Worm (Caenorhabditis elegans) whole organism, L4 larva: Measurements from ENCODE around the gene zzz-1.

Experiments
- D1046.2 ChIP-seq: fragments of 200-800 bp; sonication (Bioruptor generic); IDR thresholded peaks from 2 replicates; pipeline ENCODE4 v1.3.6; 2022; ENCODE audit warnings: missing genetic modification characterization, missing compliant biosample characterization
- F10B5.3 ChIP-seq: sonication (generic microtip); optimal IDR thresholded peaks from 2 replicates; lab custom pipeline; 2016; ENCODE audit warnings: mild to moderate bottlenecking, missing genetic modification characterization, missing compliant biosample characterization
- T20F7.1 ChIP-seq: fragments of 200-800 bp; sonication (Bioruptor generic); optimal IDR thresholded peaks from 2 replicates; lab custom pipeline; 2018; ENCODE audit warnings: mild to moderate bottlenecking, missing genetic modification characterization, missing compliant biosample characterization
- Y105C5A.15 ChIP-seq: fragments of 200-800 bp; sonication (Bioruptor generic); IDR thresholded peaks from 2 replicates; pipeline ENCODE4 v1.3.6; 2022; ENCODE audit warnings: missing genetic modification characterization, missing compliant biosample characterization
- Y75B8A.6 ChIP-seq: fragments of 200-800 bp; sonication (Bioruptor generic); IDR thresholded peaks from 2 replicates; pipeline ENCODE4 v1.3.6; 2022; ENCODE audit warnings: missing genetic modification reagents, missing genetic modification characterization, missing compliant biosample characterization
- arid-1 ChIP-seq: fragments of 200-800 bp; sonication (Bioruptor generic); conservative IDR thresholded peaks from 2 replicates; pipeline ENCODE4 v1.3.6; 2022; ENCODE audit warnings: missing genetic modification reagents, missing genetic modification characterization, missing compliant biosample characterization
- attf-4 ChIP-seq: sonication (generic microtip); optimal IDR thresholded peaks from 3 replicates; lab custom pipeline; 2017; ENCODE audit warnings: missing biosample characterization, missing genetic modification characterization
- ceh-20 ChIP-seq: fragments of 200-800 bp; sonication (Bioruptor generic); IDR thresholded peaks from 2 replicates; pipeline ENCODE4 v1.3.6; 2022; ENCODE audit warnings: missing genetic modification reagents, missing genetic modification characterization, missing compliant biosample characterization
- ceh-28 ChIP-seq: fragments of 150-350 bp; optimal IDR thresholded peaks from 2 replicates; lab custom pipeline; 2014; ENCODE audit warnings: missing biosample characterization, missing genetic modification reagents, missing genetic modification characterization
- ceh-32 ChIP-seq: sonication (generic microtip); optimal IDR thresholded peaks from 2 replicates; lab custom pipeline; 2016; ENCODE audit warnings: mild to moderate bottlenecking, missing genetic modification characterization, missing compliant biosample characterization; ENCODE audit not compliant: poor library complexity
- cey-2 ChIP-seq: sonication (generic microtip); optimal IDR thresholded peaks from 3 replicates; lab custom pipeline; 2017; ENCODE audit warnings: missing genetic modification characterization, mild to moderate bottlenecking, missing compliant biosample characterization, antibody characterized with exemption, borderline replicate concordance; ENCODE audit not compliant: insufficient read depth
- ctbp-1 ChIP-seq: fragments of 200-800 bp; sonication (Bioruptor generic); IDR thresholded peaks from 2 replicates; pipeline ENCODE4 v1.3.6; 2022; ENCODE audit warnings: missing genetic modification reagents, missing genetic modification characterization, missing compliant biosample characterization
- daf-8 ChIP-seq: fragments of 200-800 bp; sonication (Bioruptor generic); IDR thresholded peaks from 2 replicates; pipeline ENCODE4 v1.3.6; 2022; ENCODE audit warnings: missing genetic modification characterization, missing compliant biosample characterization
- dmd-6 ChIP-seq: fragments of 200-800 bp; sonication (Bioruptor generic); IDR thresholded peaks from 2 replicates; pipeline ENCODE4 v1.3.6; 2022; ENCODE audit warnings: missing genetic modification reagents, missing genetic modification characterization, missing compliant biosample characterization
- dpl-1 ChIP-seq: fragments of 150-350 bp; optimal IDR thresholded peaks from 2 replicates; lab custom pipeline; 2014; ENCODE audit warnings: missing biosample characterization, missing genetic modification reagents, missing genetic modification characterization
- dve-1 ChIP-seq: sonication (generic microtip); optimal IDR thresholded peaks from 2 replicates; lab custom pipeline; 2017; ENCODE audit warnings: antibody characterized with exemption, mild to moderate bottlenecking, missing genetic modification characterization, missing compliant biosample characterization; ENCODE audit not compliant: insufficient read depth
- fkh-10 ChIP-seq: fragments of 150-350 bp; optimal IDR thresholded peaks from 2 replicates; lab custom pipeline; 2014; ENCODE audit warnings: missing biosample characterization, missing genetic modification reagents, missing genetic modification characterization
- gei-8 ChIP-seq: fragments of 200-800 bp; sonication (Bioruptor generic); optimal IDR thresholded peaks from 2 replicates; lab custom pipeline; 2018; ENCODE audit warnings: mild to moderate bottlenecking, missing genetic modification characterization, missing compliant biosample characterization
- hlh-11 ChIP-seq: fragments of 200-800 bp; sonication (Bioruptor generic); optimal IDR thresholded peaks from 2 replicates; lab custom pipeline; 2018; ENCODE audit warnings: mild to moderate bottlenecking, missing genetic modification characterization, missing compliant biosample characterization
- hlh-30 ChIP-seq: sonication (generic microtip); optimal IDR thresholded peaks from 2 replicates; lab custom pipeline; 2017; ENCODE audit warnings: antibody characterized with exemption, mild to moderate bottlenecking, missing genetic modification characterization, missing compliant biosample characterization; ENCODE audit not compliant: insufficient read depth
- jun-1 ChIP-seq: fragments of 150-350 bp; optimal IDR thresholded peaks from 2 replicates; lab custom pipeline; 2014; ENCODE audit warnings: missing biosample characterization, missing genetic modification reagents, missing genetic modification characterization
- lin-1 ChIP-seq: fragments of 200-800 bp; sonication (Bioruptor generic); IDR thresholded peaks from 2 replicates; pipeline ENCODE4 v1.3.6; 2022; ENCODE audit warnings: missing genetic modification reagents, missing genetic modification characterization, missing compliant biosample characterization
- lin-38 ChIP-seq: fragments of 200-800 bp; sonication (Bioruptor generic); IDR thresholded peaks from 2 replicates; pipeline ENCODE4 v1.3.6; 2022; ENCODE audit warnings: missing genetic modification reagents, missing genetic modification characterization, missing compliant biosample characterization
- lir-3 ChIP-seq: sonication (generic microtip); optimal IDR thresholded peaks from 2 replicates; lab custom pipeline; 2016; ENCODE audit warnings: mild to moderate bottlenecking, missing genetic modification characterization, missing compliant biosample characterization
- mdl-1 ChIP-seq, 2 experiments: fragments of 150-350 bp in 1 of 2; sonication (generic microtip) in 1 of 2; optimal IDR thresholded peaks; 2 replicates each; lab custom pipeline; 2014 to 2017; ENCODE audit warnings: missing biosample characterization in 2 of 2, missing genetic modification characterization in 2 of 2
- mdt-29 ChIP-seq: fragments of 200-800 bp; sonication (Bioruptor generic); IDR thresholded peaks from 2 replicates; pipeline ENCODE4 v1.3.6; 2022; ENCODE audit warnings: missing genetic modification reagents, missing genetic modification characterization, missing compliant biosample characterization
- mep-1 ChIP-seq: fragments of 150-350 bp; sonication (generic microtip); optimal IDR thresholded peaks from 3 replicates; lab custom pipeline; 2014; ENCODE audit warnings: missing biosample characterization, missing genetic modification characterization
- mxl-2 ChIP-seq: fragments of 200-800 bp; sonication (Bioruptor generic); conservative IDR thresholded peaks from 2 replicates; pipeline ENCODE4 v1.3.6; 2022; ENCODE audit warnings: missing genetic modification reagents, missing genetic modification characterization, missing compliant biosample characterization
- mxl-3 ChIP-seq: fragments of 200-800 bp; sonication (Bioruptor generic); optimal IDR thresholded peaks from 2 replicates; lab custom pipeline; 2018; ENCODE audit warnings: mild to moderate bottlenecking, missing genetic modification characterization, missing compliant biosample characterization
- nhr-11 ChIP-seq: fragments of 150-350 bp; optimal IDR thresholded peaks from 2 replicates; lab custom pipeline; 2014; ENCODE audit warnings: missing biosample characterization, missing genetic modification characterization
- nhr-237 ChIP-seq: sonication (generic microtip); optimal IDR thresholded peaks from 2 replicates; lab custom pipeline; 2017; ENCODE audit warnings: missing biosample characterization, missing genetic modification characterization
- nhr-25 ChIP-seq: sonication (generic microtip); optimal IDR thresholded peaks from 2 replicates; lab custom pipeline; 2017; ENCODE audit warnings: missing genetic modification characterization, mild to moderate bottlenecking, missing compliant biosample characterization, antibody characterized with exemption, moderate library complexity, borderline replicate concordance; ENCODE audit not compliant: insufficient read depth
- nhr-28 ChIP-seq: fragments of 150-350 bp; optimal IDR thresholded peaks from 2 replicates; lab custom pipeline; 2014; ENCODE audit warnings: missing biosample characterization, missing genetic modification characterization
- nhr-76 ChIP-seq: fragments of 150-350 bp; optimal IDR thresholded peaks from 2 replicates; lab custom pipeline; 2014; ENCODE audit warnings: missing biosample characterization, missing genetic modification characterization
- nhr-77 ChIP-seq: fragments of 150-350 bp; optimal IDR thresholded peaks from 2 replicates; lab custom pipeline; 2014; ENCODE audit warnings: missing biosample characterization, missing genetic modification characterization
- php-3 ChIP-seq: fragments of 200-800 bp; sonication (Bioruptor generic); IDR thresholded peaks from 2 replicates; pipeline ENCODE4 v1.3.6; 2022; ENCODE audit warnings: missing genetic modification reagents, missing genetic modification characterization, missing compliant biosample characterization
- rbr-2 ChIP-seq: sonication (generic microtip); optimal IDR thresholded peaks from 2 replicates; lab custom pipeline; 2016; ENCODE audit warnings: missing genotype, missing genetic modification characterization, missing compliant biosample characterization
- saeg-2 ChIP-seq: fragments of 200-800 bp; sonication (Bioruptor generic); IDR thresholded peaks from 2 replicates; pipeline ENCODE4 v1.3.6; 2022; ENCODE audit warnings: missing genetic modification reagents, missing genetic modification characterization, missing compliant biosample characterization
- set-16 ChIP-seq: fragments of 200-800 bp; sonication (Bioruptor generic); IDR thresholded peaks from 2 replicates; pipeline ENCODE4 v1.3.6; 2022; ENCODE audit warnings: missing genetic modification reagents, missing genetic modification characterization, missing compliant biosample characterization
- spr-1 ChIP-seq: sonication (generic microtip); optimal IDR thresholded peaks from 2 replicates; lab custom pipeline; 2016; ENCODE audit warnings: mild to moderate bottlenecking, missing genetic modification characterization, missing compliant biosample characterization
- spr-3 ChIP-seq: fragments of 200-800 bp; sonication (Bioruptor generic); optimal IDR thresholded peaks from 2 replicates; lab custom pipeline; 2018; ENCODE audit warnings: mild to moderate bottlenecking, missing genetic modification characterization, missing compliant biosample characterization
- tra-1 ChIP-seq: fragments of 200-800 bp; sonication (Bioruptor generic); IDR thresholded peaks from 2 replicates; pipeline ENCODE4 v1.3.6; 2022; ENCODE audit warnings: missing genetic modification reagents, missing genetic modification characterization, missing compliant biosample characterization
- unc-62 ChIP-seq, 3 experiments: fragments of 150-350 bp in 1 of 3; sonication (generic microtip); optimal IDR thresholded peaks in 2 of 3; peaks in 1 of 3; 1 replicate in 1 of 3; 2 replicates in 2 of 3; lab custom pipeline; 2014 to 2017; ENCODE audit warnings: missing biosample characterization in 3 of 3, missing genetic modification characterization in 3 of 3, missing genetic modification reagents in 3 of 3, missing genotype in 1 of 3
- ztf-11 ChIP-seq: fragments of 150-350 bp; optimal IDR thresholded peaks from 2 replicates; lab custom pipeline; 2014; ENCODE audit warnings: missing biosample characterization, missing genetic modification characterization

Gene zzz-1

ce11 chrV:10953471-10954155, 44.6 kb upstream of the zzz-1 start (continued):
- TF ChIP-seq saeg-2 (GFP tag; lab: Robert Waterston, UW), result peak; percentile 57; the same call in 1 of the 2 replicates
- no peak for TF ChIP-seq daf-8 (GFP tag; lab: Robert Waterston, UW)
- TF ChIP-seq F10B5.3 (tag; lab: Kevin White, UChicago), result no peak
- TF ChIP-seq ceh-20 (GFP tag; lab: Robert Waterston, UW), result no peak

ce11 chrV:10951655-10952278, 42.8 kb upstream of the zzz-1 start, which contains the start of gene F17C11.4:
F17C11.4 (plus strand) TSS chrV:10951860.
- peak; percentile 87 for TF ChIP-seq nhr-11
- 0 out of 2 replicates have a peak, but pooled peaks have one; percentile 16 for TF ChIP-seq set-16
- TF ChIP-seq gei-8, result no peak
- TF ChIP-seq nhr-76 (tag; lab: Kevin White, UChicago), result peak; percentile 62
- TF ChIP-seq attf-4 (tag; lab: Kevin White, UChicago), result no peak
- TF ChIP-seq lir-3 (tag; lab: Kevin White, UChicago), result no peak
- peak; percentile 44; the same call in 1 of the 2 replicates for TF ChIP-seq lin-1
- TF ChIP-seq mep-1 (tag; lab: Kevin White, UChicago), result peak; percentile 72
- no peak for TF ChIP-seq arid-1 (GFP tag; lab: Robert Waterston, UW)
- peak; percentile 74 for TF ChIP-seq dve-1
- TF ChIP-seq mxl-3 (GFP tag; lab: Kevin White, UChicago), result peak; percentile 59
- peak; percentile 69 for TF ChIP-seq fkh-10 (GFP tag; lab: Kevin White, UChicago)
- TF ChIP-seq php-3 (GFP tag; lab: Robert Waterston, UW), result peak; percentile 62; the same call in 1 of the 2 replicates
- TF ChIP-seq Y105C5A.15 (GFP tag; lab: Robert Waterston, UW), result no peak
- no peak for TF ChIP-seq daf-8 (GFP tag; lab: Robert Waterston, UW)
- TF ChIP-seq lin-38 (GFP tag; lab: Robert Waterston, UW), result peak; percentile 47
- TF ChIP-seq T20F7.1, result peak; percentile 64
- TF ChIP-seq unc-62 (GFP tag; optimal IDR thresholded peaks at IDR 0.05 in 1 of 2; lab: Kevin White, UChicago), result peak in 1 of 2 experiments; percentile 99
- no peak for TF ChIP-seq unc-62 (tag; optimal IDR thresholded peaks at IDR 0.05; lab: Kevin White, UChicago)
- no peak for TF ChIP-seq nhr-77 (tag; lab: Kevin White, UChicago)
- 0 out of 2 replicates have a peak, but pooled peaks have one; percentile 12 for TF ChIP-seq D1046.2 (GFP tag; lab: Robert Waterston, UW)
- peak; percentile 65; the same call in 1 of the 2 replicates for TF ChIP-seq tra-1 (GFP tag; lab: Robert Waterston, UW)
- peak; percentile 41 for TF ChIP-seq ctbp-1 (GFP tag; lab: Robert Waterston, UW)
- peak; percentile 84 for TF ChIP-seq mdt-29 (GFP tag; lab: Robert Waterston, UW)
- TF ChIP-seq jun-1 (tag; lab: Kevin White, UChicago), result no peak
- TF ChIP-seq spr-3 (GFP tag; lab: Kevin White, UChicago), result no peak
- TF ChIP-seq spr-1 (tag; lab: Kevin White, UChicago), result peak; percentile 10
- TF ChIP-seq hlh-30 (tag; lab: Kevin White, UChicago), result peak; percentile 96
- peak; percentile 96 for TF ChIP-seq nhr-28 (tag; lab: Kevin White, UChicago)
- TF ChIP-seq mxl-2 (GFP tag; lab: Robert Waterston, UW), result peak; percentile 60; the same call in 1 of the 2 replicates
- TF ChIP-seq Y75B8A.6 (GFP tag; lab: Robert Waterston, UW), result peak; percentile 47; the same call in 1 of the 2 replicates
- TF ChIP-seq cey-2 (tag; lab: Kevin White, UChicago), result peak; percentile 6
- peak; percentile 38 for TF ChIP-seq dpl-1 (GFP tag; lab: Kevin White, UChicago)
- no peak for TF ChIP-seq ztf-11
- TF ChIP-seq nhr-237 (tag; lab: Kevin White, UChicago), result no peak
- peak; percentile 89 for TF ChIP-seq nhr-25
- TF ChIP-seq ceh-28 (tag; lab: Kevin White, UChicago), result no peak
- TF ChIP-seq F10B5.3 (tag; lab: Kevin White, UChicago), result no peak
- peak; percentile 39; the same call in 1 of the 2 replicates for TF ChIP-seq saeg-2 (GFP tag; lab: Robert Waterston, UW)
- peak; percentile 89 for TF ChIP-seq dmd-6 (GFP tag; lab: Robert Waterston, UW)
- TF ChIP-seq rbr-2, result peak; percentile 40
- peak; percentile 93 for TF ChIP-seq hlh-11 (tag; lab: Kevin White, UChicago)
- TF ChIP-seq mdl-1 (tag; optimal IDR thresholded peaks at IDR 0.05; lab: Kevin White, UChicago), result peak in 1 of 2 experiments; percentile 87
- TF ChIP-seq ceh-32 (tag; lab: Kevin White, UChicago), result peak; percentile 52
